Worm (Caenorhabditis elegans) whole organism, L1 larva: ENCODE measurements around the gene B0464.6.

Experiments
- alr-1 ChIP-seq: fragments of 200-800 bp; sonication (Bioruptor generic); optimal IDR thresholded peaks from 2 replicates; lab custom pipeline; 2018; ENCODE audit warnings: borderline replicate concordance, mild to moderate bottlenecking, missing genetic modification characterization, missing compliant biosample characterization
- blmp-1 ChIP-seq: fragments of 150-350 bp; optimal IDR thresholded peaks from 2 replicates; lab custom pipeline; 2014; ENCODE audit warnings: missing biosample characterization, missing genetic modification characterization
- hpl-2 ChIP-seq: fragments of 150-350 bp; optimal IDR thresholded peaks from 2 replicates; lab custom pipeline; 2014; ENCODE audit warnings: missing biosample characterization, missing genetic modification reagents, missing genetic modification characterization
- lin-13 ChIP-seq: fragments of 150-350 bp; optimal IDR thresholded peaks from 2 replicates; lab custom pipeline; 2014; ENCODE audit warnings: missing biosample characterization, missing genetic modification reagents, missing genetic modification characterization
- lin-35 ChIP-seq, 2 experiments: fragments of 150-350 bp; optimal IDR thresholded peaks; 2 replicates each; lab custom pipeline; 2014; ENCODE audit warnings: missing biosample characterization in 2 of 2, missing genetic modification characterization in 2 of 2, missing genetic modification reagents in 2 of 2
- nhr-11 ChIP-seq: fragments of 150-350 bp; optimal IDR thresholded peaks from 2 replicates; lab custom pipeline; 2014; ENCODE audit warnings: missing biosample characterization, missing genetic modification characterization
- nhr-237 ChIP-seq: fragments of 150-350 bp; optimal IDR thresholded peaks from 2 replicates; lab custom pipeline; 2014; ENCODE audit warnings: missing biosample characterization, missing genetic modification characterization
- nhr-76 ChIP-seq: sonication (generic microtip); optimal IDR thresholded peaks from 2 replicates; lab custom pipeline; 2017; ENCODE audit warnings: missing biosample characterization, missing genetic modification characterization
- skn-1 ChIP-seq: fragments of 150-350 bp; optimal IDR thresholded peaks from 2 replicates; lab custom pipeline; 2014; ENCODE audit warnings: missing biosample characterization, missing genetic modification characterization
- sox-4 ChIP-seq: sonication (generic microtip); optimal IDR thresholded peaks from 2 replicates; lab custom pipeline; 2016; ENCODE audit warnings: missing genetic modification characterization, missing compliant biosample characterization
- unc-130 ChIP-seq: fragments of 150-350 bp; optimal IDR thresholded peaks from 2 replicates; lab custom pipeline; 2017; ENCODE audit warnings: missing biosample characterization, missing genetic modification characterization, inconsistent platforms

ce11 chrIII:9433576-9434107 lies 32.1 kb downstream of the B0464.6 start, which contains the start of gene cpar-1:
- TF ChIP-seq unc-130: no peak
- no peak for TF ChIP-seq nhr-76
- no peak for TF ChIP-seq sox-4 (tag; lab: Kevin White, UChicago)
- TF ChIP-seq lin-35 (GFP tag; optimal IDR thresholded peaks at IDR 0.05; lab: Kevin White, UChicago): no peak
- no peak for TF ChIP-seq skn-1
- no peak for TF ChIP-seq alr-1
- TF ChIP-seq lin-13 (GFP tag; lab: Kevin White, UChicago): no peak
- TF ChIP-seq nhr-237: no peak
- no peak for TF ChIP-seq nhr-11 (tag; lab: Kevin White, UChicago)
- TF ChIP-seq hpl-2 (GFP tag; lab: Kevin White, UChicago): no peak
- TF ChIP-seq blmp-1 (tag; lab: Kevin White, UChicago): no peak
